Fruit fly (Drosophila melanogaster) whole organism, pupa: Measurements from ENCODE around the gene TyrR.
A peak's percentile ranks its signal among the peaks of the same experiment; 100 is the strongest.

Experiments
- CG10348 ChIP-seq: fragments of 200-800 bp; sonication (Bioruptor generic); IDR thresholded peaks from 2 replicates; pipeline ENCODE4 v1.3.6; 2022; ENCODE audit warnings: missing biosample characterization, missing genetic modification characterization
- CG12605 ChIP-seq: fragments of 200-800 bp; sonication (Bioruptor generic); IDR thresholded peaks from 2 replicates; pipeline ENCODE4 v1.3.6; 2022; ENCODE audit warnings: missing biosample characterization, missing genetic modification characterization
- CG13204 ChIP-seq: fragments of 200-800 bp; sonication (Bioruptor generic); optimal IDR thresholded peaks from 2 replicates; lab custom pipeline; 2018; ENCODE audit warnings: missing biosample characterization, mild to moderate bottlenecking, missing genetic modification characterization, moderate library complexity
- CG14655 ChIP-seq: fragments of 200-800 bp; sonication (Bioruptor generic); optimal IDR thresholded peaks from 3 replicates; lab custom pipeline; 2017; ENCODE audit warnings: mild to moderate bottlenecking, missing biosample characterization, missing genetic modification reagents, missing genetic modification characterization
- CG15710 ChIP-seq: fragments of 200-800 bp; sonication (Bioruptor generic); optimal IDR thresholded peaks from 2 replicates; lab custom pipeline; 2018; ENCODE audit warnings: missing biosample characterization, mild to moderate bottlenecking, missing genetic modification characterization, moderate library complexity
- CG17806 ChIP-seq: fragments of 200-800 bp; sonication (Bioruptor generic); optimal IDR thresholded peaks from 2 replicates; lab custom pipeline; 2018; ENCODE audit warnings: missing biosample characterization, mild to moderate bottlenecking, missing genetic modification characterization, moderate library complexity
- CG32121 ChIP-seq: fragments of 200-800 bp; sonication (Bioruptor generic); IDR thresholded peaks from 2 replicates; pipeline ENCODE4 v1.3.6; 2022; ENCODE audit warnings: missing biosample characterization, missing genetic modification characterization
- CG34367 ChIP-seq: fragments of 200-800 bp; sonication (Bioruptor generic); optimal IDR thresholded peaks from 2 replicates; lab custom pipeline; 2018; ENCODE audit warnings: missing biosample characterization, mild to moderate bottlenecking, missing genetic modification characterization
- CG4496 ChIP-seq: fragments of 200-800 bp; sonication (Bioruptor generic); IDR thresholded peaks from 3 replicates; pipeline ENCODE4 v1.3.6; 2022; ENCODE audit warnings: missing biosample characterization, missing genetic modification characterization
- CG8159 ChIP-seq: fragments of 200-800 bp; sonication (Bioruptor generic); optimal IDR thresholded peaks from 3 replicates; lab custom pipeline; 2018; ENCODE audit warnings: missing biosample characterization, mild to moderate bottlenecking, missing genetic modification characterization, moderate library complexity
- CG8301 ChIP-seq: fragments of 200-800 bp; sonication (Bioruptor generic); optimal IDR thresholded peaks from 2 replicates; lab custom pipeline; 2018; ENCODE audit warnings: missing biosample characterization, mild to moderate bottlenecking, missing genetic modification characterization
- CG9948 ChIP-seq: fragments of 200-800 bp; sonication (Bioruptor generic); optimal IDR thresholded peaks from 2 replicates; lab custom pipeline; 2018; ENCODE audit warnings: missing biosample characterization, mild to moderate bottlenecking, missing genetic modification characterization, moderate library complexity
- D1 ChIP-seq: fragments of 200-800 bp; sonication (Bioruptor generic); optimal IDR thresholded peaks from 2 replicates; lab custom pipeline; 2018; ENCODE audit warnings: missing biosample characterization, mild to moderate bottlenecking, missing genetic modification characterization, moderate library complexity
- EcR ChIP-seq: fragments of 200-800 bp; sonication (Bioruptor generic); optimal IDR thresholded peaks from 3 replicates; lab custom pipeline; 2019; ENCODE audit warnings: missing biosample characterization, missing genetic modification characterization, mild to moderate bottlenecking, moderate library complexity, missing genetic modification reagents
- Ets98B ChIP-seq: fragments of 200-800 bp; sonication (Bioruptor generic); IDR thresholded peaks from 2 replicates; pipeline ENCODE4 v1.3.6; 2022; ENCODE audit warnings: missing biosample characterization, missing genetic modification characterization
- Pif1A ChIP-seq: fragments of 200-800 bp; sonication (Bioruptor generic); optimal IDR thresholded peaks from 3 replicates; lab custom pipeline; 2016; ENCODE audit warnings: missing biosample characterization, missing genetic modification characterization
- Pif1B ChIP-seq: fragments of 200-800 bp; sonication (Bioruptor generic); optimal IDR thresholded peaks from 3 replicates; lab custom pipeline; 2016; ENCODE audit warnings: missing biosample characterization, missing genetic modification characterization
- Snoo ChIP-seq: fragments of 200-800 bp; sonication (Bioruptor generic); optimal IDR thresholded peaks from 3 replicates; lab custom pipeline; 2017; ENCODE audit warnings: missing biosample characterization, mild to moderate bottlenecking, missing genetic modification characterization, inconsistent platforms
- fd96Ca ChIP-seq: fragments of 200-800 bp; sonication (Bioruptor generic); IDR thresholded peaks from 3 replicates; pipeline ENCODE4 v1.3.6; 2022; ENCODE audit warnings: missing biosample characterization, missing genetic modification characterization
- gl ChIP-seq: fragments of 200-800 bp; sonication (Bioruptor generic); optimal IDR thresholded peaks from 2 replicates; lab custom pipeline; 2018; ENCODE audit warnings: missing biosample characterization, mild to moderate bottlenecking, missing genetic modification characterization
- rn ChIP-seq: fragments of 200-800 bp; sonication (Bioruptor generic); IDR thresholded peaks from 2 replicates; pipeline ENCODE4 v1.3.6; 2022; ENCODE audit warnings: missing biosample characterization, missing genetic modification characterization

The TyrR gene

DNA sequence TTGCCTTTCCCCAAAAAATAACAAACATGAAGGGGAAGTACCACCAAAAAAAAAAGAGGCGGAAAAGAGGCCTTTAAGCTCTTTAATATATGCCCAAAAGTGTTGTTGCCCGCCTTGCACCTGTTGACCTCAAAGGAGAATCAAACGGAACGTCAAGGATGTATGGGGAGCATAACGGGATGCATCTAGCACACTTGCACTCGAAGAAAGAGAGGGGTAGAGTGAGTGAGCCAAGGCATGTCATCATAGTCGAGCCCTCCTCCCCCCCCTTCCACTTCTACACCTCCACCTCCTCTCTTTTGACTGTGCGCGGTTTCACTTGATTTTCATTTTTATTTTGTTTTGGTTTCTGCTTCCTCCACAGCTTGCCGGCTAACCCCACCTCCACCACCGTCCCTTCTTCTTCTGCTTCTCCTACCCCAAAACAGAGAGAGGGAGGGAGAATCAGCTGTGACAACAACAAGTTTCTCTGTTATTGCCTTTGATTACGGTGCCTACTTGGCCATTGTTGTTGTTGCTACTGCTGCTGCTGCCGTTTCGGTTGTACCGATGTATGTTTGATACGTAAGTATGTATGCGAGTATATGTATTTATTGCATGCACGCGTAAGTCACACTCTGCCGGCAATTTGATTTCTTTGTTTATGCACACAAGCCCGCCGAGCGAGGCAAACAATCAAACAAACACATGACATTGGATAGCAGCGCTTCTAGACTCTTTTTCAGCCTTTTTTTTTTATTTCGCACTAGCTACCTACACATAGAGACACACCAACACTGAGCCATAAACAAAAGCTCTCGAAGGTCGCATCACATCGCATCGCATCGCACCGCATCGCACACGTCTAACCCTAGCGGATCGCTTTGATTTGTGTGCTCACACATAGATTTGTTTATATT is 50.1 kb downstream of the TyrR start:
- TF ChIP-seq CG12605 (GFP tag; lab: Robert Waterston, UW) = peak; percentile 21; the same call in 1 of the 2 replicates
- peak; percentile 79 for TF ChIP-seq EcR (GFP tag; lab: Kevin White, UChicago)
- TF ChIP-seq CG13204 = peak; percentile 80
- no peak for TF ChIP-seq CG9948 (tag; lab: Kevin White, UChicago)
- no peak for TF ChIP-seq rn
- TF ChIP-seq gl = no peak
- no peak for TF ChIP-seq Pif1B
- 0 out of 3 replicates have a peak, but pooled peaks have one; percentile 12 for TF ChIP-seq CG4496 (GFP tag; lab: Robert Waterston, UW)
- no peak for TF ChIP-seq CG8301

- TF ChIP-seq CG10348 (GFP tag; lab: Robert Waterston, UW) = no peak
- TF ChIP-seq Ets98B (GFP tag; lab: Robert Waterston, UW) = no peak
- TF ChIP-seq CG14655 (GFP tag; lab: Kevin White, UChicago) = no peak
- TF ChIP-seq EcR (GFP tag; lab: Kevin White, UChicago) = no peak
- TF ChIP-seq Pif1A = no peak
- no peak for TF ChIP-seq gl
- no peak for TF ChIP-seq Pif1B
- TF ChIP-seq CG32121 = no peak
- TF ChIP-seq CG4496 (GFP tag; lab: Robert Waterston, UW) = no peak
- TF ChIP-seq CG17806 (tag; lab: Kevin White, UChicago) = no peak
- no peak for TF ChIP-seq CG9948 (tag; lab: Kevin White, UChicago)
These were observed 51.4 kb downstream of the TyrR start for dm6 chr3R:17711646-17711975.

DNA sequence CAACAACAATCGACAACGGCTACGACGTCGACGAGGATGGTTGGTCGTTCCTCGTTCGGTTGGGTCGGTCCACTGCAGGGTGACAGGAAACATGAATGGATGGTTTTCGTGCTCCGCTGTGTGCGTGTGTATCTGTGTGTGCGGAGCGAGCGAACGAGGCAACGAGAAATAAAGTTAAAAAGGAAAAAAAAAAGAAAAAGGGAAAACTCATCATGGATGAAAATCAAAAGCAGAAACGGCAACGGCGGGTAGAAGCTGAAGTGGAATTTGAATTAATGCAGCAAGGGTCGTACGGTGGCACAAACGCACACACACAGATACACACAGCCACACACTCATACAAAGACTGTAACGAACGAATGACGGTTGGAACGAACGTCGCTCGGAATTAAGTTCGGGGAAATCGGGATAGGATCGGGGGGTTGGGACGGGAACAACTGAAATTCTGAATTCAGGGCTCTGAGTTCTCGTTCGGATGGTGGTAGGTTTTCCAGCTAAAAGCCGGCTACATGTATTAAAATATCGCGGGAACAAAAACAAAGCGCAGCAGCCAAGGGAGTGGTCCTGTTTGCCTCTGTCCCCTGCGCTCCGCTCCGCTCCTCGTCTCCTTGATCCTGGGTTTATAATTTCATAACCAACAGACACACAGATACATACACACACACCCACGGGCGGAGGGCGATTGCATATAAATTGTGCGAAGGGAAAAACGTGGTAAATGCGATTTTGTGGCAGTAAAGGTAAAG is 51.9 kb downstream of the TyrR start:
- TF ChIP-seq D1 (tag; lab: Kevin White, UChicago) = no peak
- no peak for TF ChIP-seq gl
- peak; percentile 18 for TF ChIP-seq Pif1B
- TF ChIP-seq fd96Ca (GFP tag; lab: Robert Waterston, UW) = no peak; the same call in 2 of the 3 replicates
- TF ChIP-seq EcR (GFP tag; lab: Kevin White, UChicago) = peak; percentile 70
- TF ChIP-seq CG17806 (tag; lab: Kevin White, UChicago) = no peak
- peak; percentile 15 for TF ChIP-seq CG14655 (GFP tag; lab: Kevin White, UChicago)
- no peak for TF ChIP-seq CG34367 (tag; lab: Kevin White, UChicago)
- TF ChIP-seq CG10348 (GFP tag; lab: Robert Waterston, UW) = no peak
- TF ChIP-seq CG8301 = no peak
- TF ChIP-seq Snoo = no peak
- peak; percentile 20 for TF ChIP-seq CG8159 (tag; lab: Kevin White, UChicago)
- no peak for TF ChIP-seq CG12605 (GFP tag; lab: Robert Waterston, UW)
- no peak for TF ChIP-seq rn
- peak; percentile 85 for TF ChIP-seq CG13204
- TF ChIP-seq CG4496 (GFP tag; lab: Robert Waterston, UW) = peak; percentile 54; the same call in 1 of the 3 replicates
- TF ChIP-seq CG32121 = no peak
- no peak for TF ChIP-seq Pif1A
- no peak for TF ChIP-seq Ets98B (GFP tag; lab: Robert Waterston, UW)
- TF ChIP-seq CG9948 (tag; lab: Kevin White, UChicago) = no peak
- TF ChIP-seq CG15710 = no peak

DNA sequence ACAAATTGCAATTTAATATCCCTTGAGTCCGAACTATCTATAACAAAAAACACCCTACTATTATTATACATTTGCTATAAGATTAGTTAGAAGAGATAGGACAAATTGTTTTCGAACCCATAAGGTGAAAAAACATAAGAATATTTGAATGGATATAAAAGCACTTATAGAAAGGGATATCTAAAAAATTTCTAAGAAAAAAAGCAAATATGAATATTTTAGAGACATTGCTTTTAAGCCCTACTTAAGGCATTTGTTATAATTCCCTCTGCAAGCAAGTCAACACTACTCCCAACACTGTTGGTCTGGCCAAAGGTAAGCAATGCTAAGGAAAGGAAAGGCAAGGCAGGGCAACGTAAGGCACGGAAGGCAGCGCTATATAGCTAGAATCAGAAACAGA is 52.6 kb downstream of the TyrR start:
- TF ChIP-seq CG9948 (tag; lab: Kevin White, UChicago) = peak; percentile 12
- TF ChIP-seq fd96Ca (GFP tag; lab: Robert Waterston, UW) = no peak
- no peak for TF ChIP-seq Pif1A
- no peak for TF ChIP-seq CG8159 (tag; lab: Kevin White, UChicago)
- TF ChIP-seq CG17806 (tag; lab: Kevin White, UChicago) = no peak

dm6 chr3R:17709623-17710145 is 53.3 kb downstream of the TyrR start:
- TF ChIP-seq CG12605 (GFP tag; lab: Robert Waterston, UW) (no peak), CG13204 (peak; percentile 56), Pif1B (no peak), Pif1A (no peak), CG15710 (no peak), EcR (GFP tag; lab: Kevin White, UChicago) (no peak)

dm6 chr3R:17708778-17709476 is 54.1 kb downstream of the TyrR start:
- TF ChIP-seq CG12605 (GFP tag; lab: Robert Waterston, UW) (no peak), CG14655 (GFP tag; lab: Kevin White, UChicago) (peak; percentile 18), CG8159 (tag; lab: Kevin White, UChicago) (peak; percentile 32), fd96Ca (GFP tag; lab: Robert Waterston, UW) (peak; percentile 18; the same call in 1 of the 3 replicates)
